Worm (Caenorhabditis elegans): ENCODE data around the gene adt-3.

DNA sequence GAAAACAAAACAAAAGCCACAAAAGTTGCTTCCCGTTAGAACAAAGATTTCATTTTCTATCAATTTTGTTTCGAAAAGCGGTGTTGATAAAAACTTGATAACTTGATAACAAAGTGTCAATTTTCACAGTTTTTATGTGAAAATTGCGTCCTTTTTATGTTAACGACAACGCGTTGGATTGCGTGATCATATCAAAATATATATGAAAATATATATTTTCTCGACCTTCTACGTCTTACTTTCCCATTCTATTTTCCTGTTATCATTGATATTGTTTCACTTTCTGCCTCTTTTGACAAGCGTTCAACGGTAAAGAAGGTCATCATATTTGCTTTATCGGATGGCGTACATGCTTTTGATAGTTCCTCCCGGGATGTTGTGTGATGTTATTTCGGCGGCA lies 21.3 kb downstream of the adt-3 start:
- TF ChIP-seq ceh-88 (GFP tag; IDR thresholded peaks at IDR 0.05), result no peak
- no peak for TF ChIP-seq sox-4 (tag; optimal IDR thresholded peaks at IDR 0.05)

Data from whole organism, L1 larva.